Worm (Caenorhabditis elegans) whole organism, mixed stage, embryonic: ENCODE results near the gene oac-48.

ENCODE experiments used
- ceh-43 ChIP-seq: fragments of 200-800 bp; sonication (Bioruptor generic); optimal IDR thresholded peaks from 2 replicates; lab custom pipeline; 2018; ENCODE audit warnings: mild to moderate bottlenecking, missing genetic modification characterization, moderate library complexity, missing compliant biosample characterization
- ces-1 ChIP-seq: fragments of 150-350 bp; optimal IDR thresholded peaks from 2 replicates; lab custom pipeline; 2014; ENCODE audit warnings: missing biosample characterization, missing genetic modification reagents, missing genetic modification characterization
- elt-3 ChIP-seq: fragments of 150-350 bp; optimal IDR thresholded peaks from 2 replicates; lab custom pipeline; 2014; ENCODE audit warnings: missing biosample characterization, missing genetic modification characterization
- flh-1 ChIP-seq: fragments of 200-800 bp; sonication (Bioruptor generic); optimal IDR thresholded peaks from 2 replicates; lab custom pipeline; 2018; ENCODE audit warnings: mild to moderate bottlenecking, missing genetic modification characterization, moderate library complexity, missing compliant biosample characterization
- lin-32 ChIP-seq: fragments of 200-800 bp; sonication (Bioruptor generic); optimal IDR thresholded peaks from 2 replicates; lab custom pipeline; 2018; ENCODE audit warnings: mild to moderate bottlenecking, missing genetic modification characterization, missing compliant biosample characterization
- lsy-2 ChIP-seq: fragments of 150-350 bp; optimal IDR thresholded peaks from 2 replicates; lab custom pipeline; 2014; ENCODE audit warnings: missing biosample characterization, missing genetic modification characterization
- mab-5 ChIP-seq: fragments of 150-350 bp; optimal IDR thresholded peaks from 2 replicates; lab custom pipeline; 2014; ENCODE audit warnings: missing biosample characterization, missing genetic modification characterization
- nhr-76 ChIP-seq: sonication (generic microtip); optimal IDR thresholded peaks from 2 replicates; lab custom pipeline; 2017; ENCODE audit warnings: missing biosample characterization, missing genetic modification characterization
- ztf-11 ChIP-seq: fragments of 150-350 bp; optimal IDR thresholded peaks from 2 replicates; lab custom pipeline; 2014; ENCODE audit warnings: missing biosample characterization, missing genetic modification characterization

The oac-48 gene

ce11 chrIV:13725201-13725600, 51.6 kb downstream of the oac-48 start:
- TF ChIP-seq ceh-43 (GFP tag; lab: Kevin White, UChicago) (no peak), mab-5 (no peak), flh-1 (GFP tag; lab: Kevin White, UChicago) (no peak), ces-1 (no peak), ztf-11 (tag; lab: Kevin White, UChicago) (no peak), lsy-2 (tag; lab: Kevin White, UChicago) (no peak)
- TF ChIP-seq, all 35 proteins: peak for 0

- no peak for TF ChIP-seq nhr-76 (tag; lab: Kevin White, UChicago)
- no peak for TF ChIP-seq elt-3
- TF ChIP-seq lin-32, result no peak
Measured at ce11 chrIV:13726630-13727029, 53.0 kb downstream of the oac-48 start, which contains the start of gene ent-4. Gene ent-4, plus strand, starts transcription at chrIV:13726930.
